Worm (Caenorhabditis elegans) whole organism, L3 larva: ENCODE results near the gene fbxa-224.

ENCODE experiments used
- R02D3.7 ChIP-seq: fragments of 150-350 bp; optimal IDR thresholded peaks from 2 replicates; lab custom pipeline; 2014; ENCODE audit warnings: missing biosample characterization, missing genetic modification characterization
- aly-2 ChIP-seq: fragments of 150-350 bp; optimal IDR thresholded peaks from 2 replicates; lab custom pipeline; 2014; ENCODE audit warnings: missing biosample characterization, missing genetic modification characterization
- ama-1 ChIP-seq: fragments of 150-350 bp; optimal IDR thresholded peaks from 2 replicates; lab custom pipeline; 2018
- elt-2 ChIP-seq: sonication (generic microtip); optimal IDR thresholded peaks from 2 replicates; lab custom pipeline; 2016; ENCODE audit warnings: missing genetic modification reagents, mild to moderate bottlenecking, missing genetic modification characterization, missing compliant biosample characterization
- elt-3 ChIP-seq, 3 experiments: fragments of 150-350 bp in 1 of 3; sonication (generic microtip) in 2 of 3; optimal IDR thresholded peaks; 2 replicates in 2 of 3; 4 replicates in 1 of 3; lab custom pipeline; 2014 to 2017; ENCODE audit warnings: missing biosample characterization in 3 of 3, missing genetic modification characterization in 3 of 3
- jun-1 ChIP-seq: fragments of 150-350 bp; optimal IDR thresholded peaks from 2 replicates; lab custom pipeline; 2014; ENCODE audit warnings: missing biosample characterization, missing genetic modification reagents, missing genetic modification characterization
- lin-15B ChIP-seq: fragments of 150-350 bp; optimal IDR thresholded peaks from 2 replicates; lab custom pipeline; 2014; ENCODE audit warnings: missing biosample characterization, missing genetic modification characterization
- mdl-1 ChIP-seq: fragments of 150-350 bp; optimal IDR thresholded peaks from 2 replicates; lab custom pipeline; 2014; ENCODE audit warnings: missing biosample characterization, missing genetic modification characterization
- nfya-1 ChIP-seq: sonication (generic microtip); optimal IDR thresholded peaks from 2 replicates; lab custom pipeline; 2017; ENCODE audit warnings: missing genetic modification characterization, mild to moderate bottlenecking, missing compliant biosample characterization, antibody characterized with exemption, moderate library complexity; ENCODE audit not compliant: insufficient read depth
- nhr-237 ChIP-seq: fragments of 150-350 bp; optimal IDR thresholded peaks from 2 replicates; lab custom pipeline; 2014; ENCODE audit warnings: missing biosample characterization, missing genetic modification characterization
- nhr-28 ChIP-seq: fragments of 150-350 bp; optimal IDR thresholded peaks from 2 replicates; lab custom pipeline; 2014; ENCODE audit warnings: missing biosample characterization, missing genetic modification characterization
- unc-62 ChIP-seq: fragments of 150-350 bp; sonication (generic microtip); optimal IDR thresholded peaks from 4 replicates; lab custom pipeline; 2014; ENCODE audit warnings: missing biosample characterization, missing genetic modification reagents, missing genetic modification characterization
- zag-1 ChIP-seq: fragments of 150-350 bp; optimal IDR thresholded peaks from 2 replicates; lab custom pipeline; 2014; ENCODE audit warnings: missing biosample characterization, missing genetic modification characterization

ce11 chrII:7561494-7561893 lies 13.6 kb upstream of the fbxa-224 start, which contains the start of the genes ZK1290.11 and ZK1290.1:
- no peak for TF ChIP-seq ama-1 (lab: Kevin White, UChicago)
- TF ChIP-seq nhr-237 (tag; lab: Kevin White, UChicago), result no peak
- no peak for TF ChIP-seq nfya-1 (tag; lab: Kevin White, UChicago)
- no peak for TF ChIP-seq aly-2 (tag; lab: Kevin White, UChicago)
- TF ChIP-seq nhr-28, result no peak
- TF ChIP-seq unc-62, result no peak
- TF ChIP-seq jun-1, result no peak
- no peak for TF ChIP-seq R02D3.7 (tag; lab: Kevin White, UChicago)
- no peak for TF ChIP-seq elt-3 (tag; optimal IDR thresholded peaks at IDR 0.05; lab: Kevin White, UChicago)
- TF ChIP-seq elt-2, result no peak
- TF ChIP-seq mdl-1, result no peak
- no peak for TF ChIP-seq zag-1 (tag; lab: Kevin White, UChicago)
- TF ChIP-seq lin-15B (tag; lab: Kevin White, UChicago), result no peak
